Fruit fly (Drosophila melanogaster) whole organism, embryonic: ENCODE results near the gene spirit.

Experiments
- Antp ChIP-seq: fragments of 200-800 bp; sonication (Bioruptor generic); optimal IDR thresholded peaks from 3 replicates; lab custom pipeline; 2016; ENCODE audit warnings: missing biosample characterization, missing genetic modification characterization
- CG13624 ChIP-seq: fragments of 200-800 bp; sonication (Bioruptor generic); optimal IDR thresholded peaks from 2 replicates; lab custom pipeline; 2016; ENCODE audit warnings: missing biosample characterization, missing genetic modification characterization
- CG17385 ChIP-seq: fragments of 200-800 bp; sonication (Bioruptor generic); optimal IDR thresholded peaks from 3 replicates; lab custom pipeline; 2018; ENCODE audit warnings: missing biosample characterization, mild to moderate bottlenecking, missing genetic modification characterization
- CG2129 ChIP-seq: fragments of 200-800 bp; sonication (Bioruptor generic); IDR thresholded peaks from 2 replicates; pipeline ENCODE4 v1.3.6; 2022; ENCODE audit warnings: missing biosample characterization, missing genetic modification characterization; ENCODE audit not compliant: partially characterized antibody
- CG31388 ChIP-seq: fragments of 200-800 bp; sonication (Bioruptor generic); optimal IDR thresholded peaks from 2 replicates; lab custom pipeline; 2016; ENCODE audit warnings: missing biosample characterization, missing genetic modification characterization
- CG3281 ChIP-seq: fragments of 200-800 bp; sonication (Bioruptor generic); optimal IDR thresholded peaks from 3 replicates; lab custom pipeline; 2017; ENCODE audit warnings: missing biosample characterization, mild to moderate bottlenecking, missing genetic modification characterization
- CG43689 ChIP-seq: fragments of 200-800 bp; sonication (Bioruptor generic); IDR thresholded peaks from 2 replicates; pipeline ENCODE4 v1.3.6; 2022; ENCODE audit warnings: missing biosample characterization, missing genetic modification characterization
- CG7357 ChIP-seq: fragments of 200-800 bp; sonication (Bioruptor generic); IDR thresholded peaks from 3 replicates; pipeline ENCODE4 v1.3.6; 2022; ENCODE audit warnings: missing biosample characterization, missing genetic modification characterization
- CG7745 ChIP-seq: fragments of 200-800 bp; sonication (Bioruptor generic); optimal IDR thresholded peaks from 2 replicates; lab custom pipeline; 2018; ENCODE audit warnings: missing biosample characterization, mild to moderate bottlenecking, missing genetic modification characterization, moderate library complexity
- CG8924 ChIP-seq: fragments of 200-800 bp; optimal IDR thresholded peaks from 3 replicates; lab custom pipeline; 2019; ENCODE audit warnings: missing biosample characterization, mild to moderate bottlenecking, missing genetic modification characterization, moderate library complexity
- ERR ChIP-seq: fragments of 200-800 bp; sonication (Bioruptor generic); optimal IDR thresholded peaks from 2 replicates; lab custom pipeline; 2016; ENCODE audit warnings: missing biosample characterization, missing genetic modification characterization
- Elba2 ChIP-seq: fragments of 200-800 bp; sonication (Bioruptor generic); optimal IDR thresholded peaks from 3 replicates; lab custom pipeline; 2016; ENCODE audit warnings: missing biosample characterization, missing genetic modification characterization
- Fer1 ChIP-seq: fragments of 200-800 bp; sonication (Bioruptor generic); optimal IDR thresholded peaks from 2 replicates; lab custom pipeline; 2017; ENCODE audit warnings: missing biosample characterization, mild to moderate bottlenecking, missing genetic modification characterization
- Hr51 ChIP-seq, 2 experiments: fragments of 200-800 bp; sonication (Bioruptor generic); optimal IDR thresholded peaks; 2 replicates in 1 of 2; 3 replicates in 1 of 2; lab custom pipeline; 2016 to 2018; ENCODE audit warnings: missing biosample characterization in 2 of 2, missing genetic modification characterization in 2 of 2, mild to moderate bottlenecking in 1 of 2, moderate library complexity in 1 of 2
- Hr78 ChIP-seq, 2 experiments: fragments of 200-800 bp in 1 of 2; fragments of >200 bp in 1 of 2; sonication (Bioruptor generic) in 1 of 2; optimal IDR thresholded peaks; 2 replicates each; lab custom pipeline; 2017 to 2019; ENCODE audit warnings: missing biosample characterization in 2 of 2, missing genetic modification characterization in 2 of 2, mild to moderate bottlenecking in 1 of 2, moderate library complexity in 1 of 2
- Hsf ChIP-seq: fragments of 200-800 bp; sonication (Bioruptor generic); optimal IDR thresholded peaks from 3 replicates; lab custom pipeline; 2016; ENCODE audit warnings: missing biosample characterization, missing genetic modification characterization
- Max ChIP-seq: fragments of 200-800 bp; sonication (Bioruptor generic); optimal IDR thresholded peaks from 2 replicates; lab custom pipeline; 2016; ENCODE audit warnings: missing biosample characterization, mild to moderate bottlenecking, missing genetic modification characterization
- Med ChIP-seq: fragments of 200-800 bp; sonication (Bioruptor generic); peaks from one replicate; lab custom pipeline; 2016; ENCODE audit warnings: missing biosample characterization, missing genetic modification characterization, mild to moderate bottlenecking, inconsistent platforms, moderate library complexity
- Oaz ChIP-seq: fragments of 200-800 bp; sonication (Bioruptor generic); IDR thresholded peaks from 2 replicates; pipeline ENCODE4 v1.3.6; 2022; ENCODE audit warnings: missing biosample characterization, missing genetic modification characterization
- PHDP ChIP-seq: fragments of 200-800 bp; sonication (Bioruptor generic); optimal IDR thresholded peaks from 3 replicates; lab custom pipeline; 2018; ENCODE audit warnings: missing biosample characterization, mild to moderate bottlenecking, missing genetic modification characterization, moderate library complexity
- Pdp1 ChIP-seq, 2 experiments: fragments of 200-800 bp; sonication (Bioruptor generic); optimal IDR thresholded peaks; 3 replicates each; lab custom pipeline; 2016; ENCODE audit warnings: missing biosample characterization in 2 of 2, missing genetic modification characterization in 2 of 2, mild to moderate bottlenecking in 1 of 2, moderate library complexity in 1 of 2
- ac ChIP-seq: fragments of 200-800 bp; sonication (Bioruptor generic); optimal IDR thresholded peaks from 3 replicates; lab custom pipeline; 2017; ENCODE audit warnings: missing biosample characterization, mild to moderate bottlenecking, missing genetic modification characterization
- chinmo ChIP-seq: fragments of 200-800 bp; sonication (Bioruptor generic); IDR thresholded peaks from 4 replicates; pipeline ENCODE4 v1.3.6; 2022; ENCODE audit warnings: missing biosample characterization, missing genetic modification characterization; ENCODE audit not compliant: partially characterized antibody
- chm ChIP-seq: fragments of 200-800 bp; sonication (Bioruptor generic); IDR thresholded peaks from 2 replicates; pipeline ENCODE4 v1.3.6; 2022; ENCODE audit warnings: missing biosample characterization, missing genetic modification characterization
- crp ChIP-seq, 2 experiments: fragments of 200-800 bp; sonication (Bioruptor generic); optimal IDR thresholded peaks; 2 replicates in 1 of 2; 3 replicates in 1 of 2; lab custom pipeline; 2017; ENCODE audit warnings: missing biosample characterization in 2 of 2, missing genetic modification characterization in 2 of 2, mild to moderate bottlenecking in 1 of 2, moderate library complexity in 1 of 2
- emc ChIP-seq: fragments of 200-800 bp; sonication (Bioruptor generic); optimal IDR thresholded peaks from 2 replicates; lab custom pipeline; 2016; ENCODE audit warnings: missing biosample characterization, missing genetic modification characterization
- exex ChIP-seq: fragments of 200-800 bp; sonication (Bioruptor generic); optimal IDR thresholded peaks from 4 replicates; lab custom pipeline; 2018; ENCODE audit warnings: missing biosample characterization, mild to moderate bottlenecking, missing genetic modification characterization, moderate library complexity
- grau ChIP-seq: fragments of 200-800 bp; optimal IDR thresholded peaks from 3 replicates; lab custom pipeline; 2019; ENCODE audit warnings: missing biosample characterization, mild to moderate bottlenecking, missing genetic modification characterization, moderate library complexity
- grn ChIP-seq: fragments of 200-800 bp; sonication (Bioruptor generic); optimal IDR thresholded peaks from 3 replicates; lab custom pipeline; 2017; ENCODE audit warnings: missing biosample characterization, missing genetic modification characterization
- gt ChIP-seq: fragments of 200-800 bp; sonication (Bioruptor generic); IDR thresholded peaks from 2 replicates; pipeline ENCODE4 v1.3.6; 2022; ENCODE audit warnings: missing biosample characterization, missing genetic modification characterization
- hb ChIP-seq: fragments of 200-800 bp; sonication (Bioruptor generic); IDR thresholded peaks from 3 replicates; pipeline ENCODE4 v1.3.6; 2022; ENCODE audit warnings: missing biosample characterization, missing genetic modification characterization; ENCODE audit not compliant: partially characterized antibody
- insv ChIP-seq, 2 experiments: fragments of 200-800 bp; sonication (Bioruptor generic); optimal IDR thresholded peaks; 3 replicates each; lab custom pipeline; 2016 to 2018; ENCODE audit warnings: missing biosample characterization in 2 of 2, missing genetic modification characterization in 2 of 2
- knrl ChIP-seq: fragments of 200-800 bp; sonication (Bioruptor generic); IDR thresholded peaks from 3 replicates; pipeline ENCODE4 v1.3.6; 2022; ENCODE audit warnings: missing biosample characterization, missing genetic modification characterization; ENCODE audit not compliant: partially characterized antibody
- lola ChIP-seq, 3 experiments: fragments of >200 bp in 2 of 3; fragments of 200-800 bp in 1 of 3; sonication (Bioruptor generic) in 1 of 3; optimal IDR thresholded peaks; 2 replicates each; lab custom pipeline; 2017 to 2019; ENCODE audit warnings: missing biosample characterization in 3 of 3, missing genetic modification characterization in 3 of 3, mild to moderate bottlenecking in 1 of 3, moderate library complexity in 1 of 3
- luna ChIP-seq: fragments of 200-800 bp; sonication (Bioruptor generic); optimal IDR thresholded peaks from 2 replicates; lab custom pipeline; 2016; ENCODE audit warnings: missing biosample characterization, missing genetic modification characterization
- nerfin-2 ChIP-seq: fragments of 200-800 bp; sonication (Bioruptor generic); IDR thresholded peaks from 2 replicates; pipeline ENCODE4 v1.3.6; 2022; ENCODE audit warnings: missing biosample characterization, missing genetic modification characterization; ENCODE audit not compliant: partially characterized antibody
- nom ChIP-seq: fragments of 200-800 bp; sonication (Bioruptor generic); optimal IDR thresholded peaks from 2 replicates; lab custom pipeline; 2017; ENCODE audit warnings: missing biosample characterization, missing genetic modification characterization, mild to moderate bottlenecking, moderate library complexity, missing genetic modification reagents
- odd ChIP-seq: fragments of 200-800 bp; sonication (Bioruptor generic); optimal IDR thresholded peaks from 2 replicates; lab custom pipeline; 2017; ENCODE audit warnings: missing biosample characterization, mild to moderate bottlenecking, missing genetic modification characterization
- pzg ChIP-seq: fragments of 200-800 bp; sonication (Bioruptor generic); optimal IDR thresholded peaks from 3 replicates; lab custom pipeline; 2018; ENCODE audit warnings: missing biosample characterization, mild to moderate bottlenecking, missing genetic modification characterization, moderate library complexity
- ranshi ChIP-seq: fragments of 200-800 bp; sonication (Bioruptor generic); IDR thresholded peaks from 2 replicates; pipeline ENCODE4 v1.3.6; 2022; ENCODE audit warnings: missing biosample characterization, missing genetic modification characterization
- sd ChIP-seq: fragments of 200-800 bp; sonication (Bioruptor generic); optimal IDR thresholded peaks from 3 replicates; lab custom pipeline; 2018; ENCODE audit warnings: missing biosample characterization, mild to moderate bottlenecking, missing genetic modification characterization, moderate library complexity
- sens ChIP-seq: fragments of 200-800 bp; sonication (Bioruptor generic); peaks from one replicate; lab custom pipeline; 2016; ENCODE audit warnings: missing biosample characterization, missing genetic modification characterization
- sima ChIP-seq: fragments of 200-800 bp; sonication (Bioruptor generic); optimal IDR thresholded peaks from 2 replicates; lab custom pipeline; 2016; ENCODE audit warnings: missing biosample characterization, missing genetic modification characterization
- sob ChIP-seq: fragments of 200-800 bp; sonication (Bioruptor generic); IDR thresholded peaks from 2 replicates; pipeline ENCODE4 v1.3.6; 2022; ENCODE audit warnings: missing biosample characterization, missing genetic modification characterization
- sqz ChIP-seq: fragments of 200-800 bp; sonication (Bioruptor generic); optimal IDR thresholded peaks from 3 replicates; lab custom pipeline; 2018; ENCODE audit warnings: missing biosample characterization, mild to moderate bottlenecking, missing genetic modification characterization
- sug ChIP-seq: fragments of 200-800 bp; optimal IDR thresholded peaks from 2 replicates; lab custom pipeline; 2019; ENCODE audit warnings: missing biosample characterization, mild to moderate bottlenecking, missing genetic modification characterization, moderate library complexity
- tap ChIP-seq: fragments of 200-800 bp; optimal IDR thresholded peaks from 3 replicates; lab custom pipeline; 2019; ENCODE audit warnings: missing biosample characterization, mild to moderate bottlenecking, missing genetic modification characterization, moderate library complexity
- yki ChIP-seq: fragments of >200 bp; optimal IDR thresholded peaks from 3 replicates; lab custom pipeline; 2018

The spirit gene

DNA sequence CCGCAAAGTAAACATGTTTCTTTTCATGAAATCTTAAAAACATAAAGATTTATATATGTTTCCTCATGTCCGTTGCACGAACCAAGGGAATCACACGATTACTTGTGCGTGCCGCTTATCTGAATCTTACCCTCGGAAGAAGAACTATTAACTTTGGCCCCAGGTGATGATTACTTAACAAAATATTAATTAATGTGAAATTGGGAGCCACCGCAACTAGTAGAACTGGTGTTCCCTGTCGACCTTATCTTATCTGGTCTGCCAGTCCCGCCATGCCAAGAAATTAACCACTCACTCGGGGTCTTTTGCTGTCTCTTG, 19.7 kb upstream of the spirit start:
- TF ChIP-seq grau = peak; percentile 13
- TF ChIP-seq grn (GFP tag; lab: Kevin White, UChicago) = peak; percentile 55
- TF ChIP-seq ac = no peak
- no peak for TF ChIP-seq Antp
- TF ChIP-seq exex (tag; lab: Kevin White, UChicago) = peak; percentile 64
- peak in 1 of 2 experiments; percentile 66 for TF ChIP-seq Hr78 (GFP tag; optimal IDR thresholded peaks at IDR 0.05; lab: Kevin White, UChicago)
- TF ChIP-seq Max = no peak
- peak; percentile 46 for TF ChIP-seq Med (GFP tag; lab: Kevin White, UChicago)
- TF ChIP-seq CG13624 (GFP tag; lab: Kevin White, UChicago) = no peak

DNA sequence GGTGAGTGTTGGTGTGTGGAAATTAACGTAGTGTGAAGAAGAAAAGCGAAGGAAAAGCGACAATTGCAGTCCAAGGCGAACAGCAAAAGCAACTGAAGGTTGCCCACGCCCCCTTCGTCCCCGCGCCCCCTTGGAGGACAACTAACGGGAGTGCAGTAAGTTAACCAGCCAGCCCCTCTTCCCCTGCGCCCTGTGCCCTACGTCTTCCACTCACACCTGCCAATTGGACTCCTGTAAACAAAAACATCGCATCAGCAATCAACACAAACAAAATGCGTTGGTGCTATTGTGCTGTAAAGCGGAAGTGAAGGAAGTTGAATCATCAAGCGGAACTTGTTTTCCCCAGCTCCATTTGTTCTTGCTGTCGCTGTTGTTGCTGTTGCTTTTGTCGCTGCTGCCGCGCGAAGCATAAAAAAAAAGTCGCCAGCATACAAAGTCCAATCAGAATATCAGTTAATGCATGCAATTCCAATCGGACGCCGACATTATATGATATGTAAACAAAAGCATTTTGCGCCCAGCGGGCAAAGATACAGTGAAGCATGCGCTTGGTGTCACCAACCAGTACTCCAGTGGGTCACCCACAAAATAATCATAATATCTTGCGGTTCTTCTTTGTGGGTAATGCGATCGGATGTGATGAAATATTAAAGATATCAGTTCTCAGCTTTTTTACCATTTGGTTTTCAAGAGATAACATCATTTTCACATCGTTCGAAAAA, 19.2 kb upstream of the spirit start:
- TF ChIP-seq knrl (GFP tag; lab: Robert Waterston, UW) (no peak), Fer1 (no peak), emc (GFP tag; lab: Kevin White, UChicago) (no peak), Hr51 (GFP tag; optimal IDR thresholded peaks at IDR 0.05; lab: Kevin White, UChicago) (no peak), sug (tag; lab: Kevin White, UChicago) (no peak), CG43689 (no peak), ERR (no peak), pzg (no peak), chm (no peak), insv (GFP tag; optimal IDR thresholded peaks at IDR 0.05; lab: Kevin White, UChicago) (peak; percentile 75 to 94), nom (GFP tag; lab: Kevin White, UChicago) (peak; percentile 97), CG2129 (no peak), luna (GFP tag; lab: Kevin White, UChicago) (no peak), sob (GFP tag; lab: Robert Waterston, UW) (no peak), PHDP (tag; lab: Kevin White, UChicago) (no peak), sima (GFP tag; lab: Kevin White, UChicago) (no peak), sd (tag; lab: Kevin White, UChicago) (no peak), CG17385 (GFP tag; lab: Kevin White, UChicago) (no peak), nerfin-2 (no peak), odd (GFP tag; lab: Kevin White, UChicago) (no peak), CG7357 (no peak), CG31388 (GFP tag; lab: Kevin White, UChicago) (no peak), hb (GFP tag; lab: Robert Waterston, UW) (no peak), tap (tag; lab: Kevin White, UChicago) (no peak), CG8924 (tag; lab: Kevin White, UChicago) (no peak), Oaz (no peak), Hsf (GFP tag; lab: Kevin White, UChicago) (no peak), CG7745 (tag; lab: Kevin White, UChicago) (no peak), chinmo (GFP tag; lab: Robert Waterston, UW) (0 out of 4 replicates have a peak, but pooled peaks have one; percentile 45), yki (no peak), Pdp1 (GFP tag; optimal IDR thresholded peaks at IDR 0.05; lab: Kevin White, UChicago) (peak in 1 of 2 experiments; percentile 3), CG3281 (no peak), gt (GFP tag; lab: Robert Waterston, UW) (no peak), Max (no peak), sqz (GFP tag; lab: Kevin White, UChicago) (peak; percentile 23), crp (GFP tag; optimal IDR thresholded peaks at IDR 0.05; lab: Kevin White, UChicago) (no peak), Elba2 (GFP tag; lab: Kevin White, UChicago) (peak; percentile 35), sens (GFP tag; lab: Kevin White, UChicago) (no peak), grau (peak; percentile 78), lola (GFP tag; optimal IDR thresholded peaks at IDR 0.05; lab: Kevin White, UChicago) (no peak), ranshi (GFP tag; lab: Robert Waterston, UW) (no peak)
